Worm (Caenorhabditis elegans): ENCODE results near the gene dnj-16.
A peak's percentile ranks its signal among the peaks of the same experiment; 100 is the strongest.

The dnj-16 gene

ce11 chrIII:4204072-4204471 is 13.1 kb downstream of the dnj-16 start, which contains the start of the genes pelo-1 and R74.7 (continued):
- TF ChIP-seq efl-1 (optimal IDR thresholded peaks at IDR 0.05) (peak; percentile 19 to 33), efl-1 (GFP tag; optimal IDR thresholded peaks at IDR 0.05 in 1 of 2) (peak in 1 of 2 experiments; percentile 25), vab-15 (tag; optimal IDR thresholded peaks at IDR 0.05) (no peak), elt-3 (tag; optimal IDR thresholded peaks at IDR 0.05) (no peak), rnt-1 (tag; optimal IDR thresholded peaks at IDR 0.05) (no peak), nhr-71 (tag; optimal IDR thresholded peaks at IDR 0.05) (peak; percentile 41), blmp-1 (tag; optimal IDR thresholded peaks at IDR 0.05) (peak; percentile 29)

DNA sequence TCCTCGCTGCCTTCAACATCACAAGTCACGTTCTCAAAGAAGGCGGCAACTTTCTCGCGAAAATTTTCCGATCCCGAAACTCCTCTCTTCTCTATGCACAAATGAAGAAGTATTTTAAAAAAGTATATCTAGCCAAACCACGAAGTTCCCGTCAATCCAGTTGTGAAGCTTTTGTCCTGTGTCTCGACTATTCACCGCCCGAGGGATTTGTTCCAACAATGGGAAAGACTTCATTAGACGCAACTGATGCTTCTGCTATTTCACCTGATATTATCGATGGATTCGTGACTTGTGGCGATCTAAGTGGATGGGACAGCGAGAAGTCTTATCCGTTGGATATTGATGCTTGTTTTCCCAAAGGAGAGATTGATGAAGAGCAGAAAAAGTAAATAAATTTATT is 14.0 kb downstream of the dnj-16 start:
- TF ChIP-seq lir-3 (tag; optimal IDR thresholded peaks at IDR 0.05; ENCODE audit: poor library complexity) (no peak), elt-2 (tag; optimal IDR thresholded peaks at IDR 0.05) (no peak), jun-1 (tag; optimal IDR thresholded peaks at IDR 0.05) (no peak), lin-13 (GFP tag; optimal IDR thresholded peaks at IDR 0.05) (no peak)

DNA sequence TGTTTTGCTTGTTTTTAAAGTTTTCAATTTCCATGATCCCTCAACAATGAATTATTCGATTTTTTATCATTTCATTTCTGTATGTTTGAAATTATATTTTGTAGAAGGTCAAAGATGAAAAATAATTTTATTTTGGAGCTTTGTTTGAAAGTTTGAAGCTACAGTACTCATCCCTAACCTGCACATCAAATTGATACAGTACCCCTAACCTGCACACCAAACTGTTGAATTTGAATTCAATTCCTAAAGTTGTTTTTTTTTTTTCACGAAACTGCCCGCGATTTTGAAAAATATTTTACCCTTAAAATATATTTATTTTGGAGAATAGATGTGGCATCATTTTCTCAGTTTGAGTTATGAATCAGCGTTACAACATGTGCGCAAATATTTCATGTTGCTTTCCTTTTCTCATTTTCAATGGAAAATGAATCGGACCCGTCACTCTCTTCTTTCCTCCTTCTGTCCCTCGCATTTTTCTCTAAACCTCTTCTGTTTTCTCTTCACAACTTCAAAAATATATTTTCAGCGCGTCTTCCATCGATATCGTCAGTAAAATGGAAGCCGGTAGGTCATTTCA is 14.9 kb downstream of the dnj-16 start, which contains the start of gene R74.8:
Gene R74.8, plus strand, starts transcription at position 527 of the 577 bp plus-strand sequence.
- peak; percentile 28 for TF ChIP-seq blmp-1 (tag; optimal IDR thresholded peaks at IDR 0.05)
- peak in 1 of 2 experiments; percentile 63 for TF ChIP-seq lsy-2 (tag; optimal IDR thresholded peaks at IDR 0.05)
- TF ChIP-seq nhr-19 (GFP tag; conservative IDR thresholded peaks at IDR 0.05), result no peak

DNA sequence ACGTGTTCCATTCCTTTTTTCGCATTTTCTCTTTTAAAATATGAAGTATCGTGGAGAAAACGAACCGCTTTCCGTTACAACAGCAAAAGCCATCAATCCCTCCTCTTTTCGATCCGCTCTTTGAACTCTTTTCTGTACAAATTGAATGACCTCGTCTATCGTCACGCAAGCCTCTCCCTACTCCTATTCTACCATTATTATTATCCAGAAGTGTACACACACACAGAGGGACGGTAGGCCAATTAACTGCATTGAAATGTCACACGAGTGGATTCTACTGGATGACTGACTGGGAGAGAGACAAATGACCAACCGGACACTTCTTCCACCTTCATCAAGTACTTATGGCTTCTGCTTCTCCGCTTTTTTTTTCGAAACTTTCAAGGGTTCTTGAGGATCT is 17.3 kb downstream of the dnj-16 start:
- TF ChIP-seq C34B4.2 (tag; optimal IDR thresholded peaks at IDR 0.05) (no peak), blmp-1 (tag; optimal IDR thresholded peaks at IDR 0.05) (peak; percentile 29), alr-1 (tag; optimal IDR thresholded peaks at IDR 0.05; ENCODE audit: borderline replicate concordance) (no peak)

ce11 chrIII:4209188-4209587 is 18.2 kb downstream of the dnj-16 start, which contains the start of gene phlp-2:
phlp-2 (plus strand) TSS chrIII:4209488.
- TF ChIP-seq aly-2 (tag; optimal IDR thresholded peaks at IDR 0.05) (no peak), mep-1 (tag; optimal IDR thresholded peaks at IDR 0.05) (no peak), egl-13 (tag; optimal IDR thresholded peaks at IDR 0.05) (no peak), ceh-82 (tag; optimal IDR thresholded peaks at IDR 0.05) (no peak), nhr-71 (tag; optimal IDR thresholded peaks at IDR 0.05) (no peak), elt-3 (tag; optimal IDR thresholded peaks at IDR 0.05) (no peak), mab-9 (GFP tag; IDR thresholded peaks at IDR 0.05) (no peak), Y116A8C.19 (tag; optimal IDR thresholded peaks at IDR 0.05; ENCODE audit: borderline replicate concordance) (no peak), nhr-237 (tag; optimal IDR thresholded peaks at IDR 0.05) (no peak), nhr-12 (tag; optimal IDR thresholded peaks at IDR 0.05) (no peak), irx-1 (tag; optimal IDR thresholded peaks at IDR 0.05) (no peak), unc-62 (GFP tag; optimal IDR thresholded peaks at IDR 0.05) (no peak), zag-1 (tag; optimal IDR thresholded peaks at IDR 0.05) (no peak), tbx-2 (tag; optimal IDR thresholded peaks at IDR 0.05) (no peak), skn-1 (tag; optimal IDR thresholded peaks at IDR 0.05) (no peak), xbp-1 (tag; optimal IDR thresholded peaks at IDR 0.05) (no peak), ceh-88 (GFP tag; IDR thresholded peaks at IDR 0.05) (no peak), nhr-47 (tag; optimal IDR thresholded peaks at IDR 0.05) (no peak)

DNA sequence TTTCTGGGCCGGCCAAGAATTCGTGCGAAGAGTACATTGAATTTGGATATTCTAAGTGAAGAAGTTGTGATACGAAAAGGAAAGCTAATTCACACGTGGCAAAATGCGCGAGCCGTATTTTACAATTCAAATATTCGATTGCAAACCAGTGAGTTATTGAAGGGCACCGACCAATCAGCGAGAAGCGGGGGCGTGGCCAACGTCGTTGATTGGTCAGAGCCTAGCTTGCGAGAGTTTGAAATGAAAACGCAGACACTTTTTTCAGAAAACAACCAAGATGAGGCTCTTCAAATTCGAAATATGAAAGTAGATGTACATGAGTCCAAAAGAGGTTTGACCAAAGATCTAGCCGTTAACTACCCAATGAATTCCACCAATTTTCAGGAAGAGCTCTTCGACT is 19.7 kb downstream of the dnj-16 start:
- no peak for TF ChIP-seq pax-3 (tag; optimal IDR thresholded peaks at IDR 0.05)
- TF ChIP-seq zip-4 (GFP tag; optimal IDR thresholded peaks at IDR 0.05), result no peak
- no peak for TF ChIP-seq snpc-4 (tag; optimal IDR thresholded peaks at IDR 0.05)
- TF ChIP-seq C04F5.9 (tag; optimal IDR thresholded peaks at IDR 0.05), result no peak
- TF ChIP-seq F16B12.6 (tag; optimal IDR thresholded peaks at IDR 0.05), result no peak
- no peak for TF ChIP-seq fos-1 (tag; optimal IDR thresholded peaks at IDR 0.05)
- TF ChIP-seq skn-1 (tag; optimal IDR thresholded peaks at IDR 0.05), result no peak
- no peak for TF ChIP-seq lin-14 (GFP tag; optimal IDR thresholded peaks at IDR 0.05)
- no peak for TF ChIP-seq mab-9 (GFP tag; IDR thresholded peaks at IDR 0.05)
- no peak for TF ChIP-seq C16A3.4 (tag; optimal IDR thresholded peaks at IDR 0.05)
- TF ChIP-seq blmp-1 (tag; optimal IDR thresholded peaks at IDR 0.05), result no peak
- no peak for TF ChIP-seq Y116A8C.19 (tag; optimal IDR thresholded peaks at IDR 0.05; ENCODE audit: borderline replicate concordance)
- no peak for TF ChIP-seq irx-1 (tag; optimal IDR thresholded peaks at IDR 0.05)
